Worm (Caenorhabditis elegans): ENCODE measurements around the gene C56G2.4.

DNA sequence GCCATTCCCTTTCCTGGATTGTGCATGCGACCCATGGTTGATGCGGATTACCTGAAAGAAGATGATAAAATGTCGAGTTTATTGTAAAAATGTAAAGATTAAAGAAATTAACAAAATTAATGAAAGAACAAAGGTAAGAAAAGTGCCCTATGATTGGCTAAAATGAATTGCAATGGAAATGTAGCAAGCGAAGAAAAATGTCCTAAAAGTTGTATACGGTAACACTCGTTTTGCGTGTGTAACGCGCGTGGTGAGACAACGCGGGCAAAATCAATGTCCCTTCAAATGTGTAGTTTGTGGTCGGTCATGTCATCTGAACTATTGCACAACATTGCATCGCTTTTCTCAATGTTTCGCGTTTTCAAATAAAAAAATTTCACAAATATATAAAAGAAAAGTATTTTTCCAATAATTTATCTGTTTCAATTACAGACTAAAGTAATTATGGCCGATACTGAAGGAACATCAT is 43.4 kb downstream of the C56G2.4 start, which contains the start of the genes rps-13 and nfx-1:
- TF ChIP-seq nhr-28 (tag; optimal IDR thresholded peaks at IDR 0.05) = no peak
- peak; percentile 82 for TF ChIP-seq nhr-25 (tag; optimal IDR thresholded peaks at IDR 0.05)
- peak; percentile 83 for TF ChIP-seq lin-15B (tag; optimal IDR thresholded peaks at IDR 0.05)
- TF ChIP-seq ceh-9 (tag; optimal IDR thresholded peaks at IDR 0.05) = no peak
- TF ChIP-seq nhr-237 (tag; optimal IDR thresholded peaks at IDR 0.05) = no peak
- TF ChIP-seq ama-1 (optimal IDR thresholded peaks at IDR 0.05) = no peak
- no peak for TF ChIP-seq ceh-82 (tag; optimal IDR thresholded peaks at IDR 0.05)
- TF ChIP-seq jun-1 (tag; optimal IDR thresholded peaks at IDR 0.05) = no peak
- TF ChIP-seq nhr-11 (tag; optimal IDR thresholded peaks at IDR 0.05) = peak; percentile 40
